Fruit fly (Drosophila melanogaster): ENCODE results near the gene Adss.

The Adss gene

dm6 chr3R:20823704-20824454 lies 6.5 kb downstream of the Adss start, which contains the start of gene CG17272 (continued):
- TF ChIP-seq twi (tag; optimal IDR thresholded peaks at IDR 0.05) (no peak), her (GFP tag; optimal IDR thresholded peaks at IDR 0.05) (no peak), Neu2 (GFP tag; optimal IDR thresholded peaks at IDR 0.05; ENCODE audit: borderline replicate concordance) (no peak), CG15601 (tag; optimal IDR thresholded peaks at IDR 0.05) (peak; percentile 39), CG13123 (GFP tag; optimal IDR thresholded peaks at IDR 0.05) (no peak), CG7372 (GFP tag; IDR thresholded peaks at IDR 0.05) (no peak), pfk (GFP tag; optimal IDR thresholded peaks at IDR 0.05) (no peak), CG8478 (optimal IDR thresholded peaks at IDR 0.05) (no peak), sr (GFP tag; IDR thresholded peaks at IDR 0.05) (no peak), Doc2 (GFP tag; IDR thresholded peaks at IDR 0.05) (no peak), CG9609 (GFP tag; optimal IDR thresholded peaks at IDR 0.05) (no peak), CG31365 (tag; optimal IDR thresholded peaks at IDR 0.05) (no peak), gem (tag; optimal IDR thresholded peaks at IDR 0.05) (peak; percentile 3), CG2129 (GFP tag; IDR thresholded peaks at IDR 0.05; ENCODE audit: partially characterized antibody) (no peak), slp2 (GFP tag; optimal IDR thresholded peaks at IDR 0.05) (no peak), chinmo (GFP tag; IDR thresholded peaks at IDR 0.05; ENCODE audit: partially characterized antibody) (no peak), disco-r (GFP tag; optimal IDR thresholded peaks at IDR 0.05) (no peak), CG12659 (GFP tag; optimal IDR thresholded peaks at IDR 0.05) (peak; percentile 14), gsb (GFP tag; IDR thresholded peaks at IDR 0.05) (no peak), CG3065 (GFP tag; optimal IDR thresholded peaks at IDR 0.05) (no peak), az2 (GFP tag; optimal IDR thresholded peaks at IDR 0.05) (no peak), CG12155 (GFP tag; optimal IDR thresholded peaks at IDR 0.05) (no peak), slou (GFP tag; optimal IDR thresholded peaks at IDR 0.05) (no peak), CG13296 (GFP tag; optimal IDR thresholded peaks at IDR 0.05) (peak; percentile 4), Dad (GFP tag; optimal IDR thresholded peaks at IDR 0.05) (no peak), sd (tag; optimal IDR thresholded peaks at IDR 0.05) (peak; percentile 80), Sry-β (GFP tag; optimal IDR thresholded peaks at IDR 0.05) (no peak), fu2 (GFP tag; optimal IDR thresholded peaks at IDR 0.05) (no peak), CG15011 (GFP tag; optimal IDR thresholded peaks at IDR 0.05) (no peak), CG30020 (tag; optimal IDR thresholded peaks at IDR 0.05) (peak; percentile 18), CG9876 (GFP tag; optimal IDR thresholded peaks at IDR 0.05) (no peak), Pdp1 (GFP tag; optimal IDR thresholded peaks at IDR 0.05) (peak in 1 of 2 experiments; percentile 34), vnd (GFP tag; IDR thresholded peaks at IDR 0.05; ENCODE audit: partially characterized antibody) (no peak), tin (GFP tag; optimal IDR thresholded peaks at IDR 0.05) (no peak), HLH3B (GFP tag; IDR thresholded peaks at IDR 0.05) (no peak), trh (GFP tag; optimal IDR thresholded peaks at IDR 0.05) (no peak), CG31441 (GFP tag; IDR thresholded peaks at IDR 0.05) (no peak), ara (GFP tag; IDR thresholded peaks at IDR 0.05) (no peak), CG18011 (GFP tag; optimal IDR thresholded peaks at IDR 0.05) (no peak), CG6254 (GFP tag; optimal IDR thresholded peaks at IDR 0.05) (peak; percentile 63), CG10543 (GFP tag; optimal IDR thresholded peaks at IDR 0.05) (no peak), schlank (tag; optimal IDR thresholded peaks at IDR 0.05) (no peak), CG42726 (GFP tag; IDR thresholded peaks at IDR 0.05; ENCODE audit: partially characterized antibody) (no peak), tio (GFP tag; optimal IDR thresholded peaks at IDR 0.05) (no peak), al (GFP tag; IDR thresholded peaks at IDR 0.05) (no peak), pita (GFP tag; optimal IDR thresholded peaks at IDR 0.05) (no peak), eyg (GFP tag; optimal IDR thresholded peaks at IDR 0.05) (no peak), CG15269 (tag; optimal IDR thresholded peaks at IDR 0.05) (no peak), Dref (GFP tag; IDR thresholded peaks at IDR 0.05) (no peak), nerfin-2 (GFP tag; IDR thresholded peaks at IDR 0.05; ENCODE audit: partially characterized antibody) (no peak)
